Worm (Caenorhabditis elegans): Measurements from ENCODE around the gene fbxa-24.

Gene fbxa-24

ce11 chrII:3795323-3795722 lies 21.0 kb upstream of the fbxa-24 start, which contains the start of gene Y8A9A.2:
Y8A9A.2 (plus strand) TSS chrII:3795623.
- TF ChIP-seq hmg-4 (GFP tag; optimal IDR thresholded peaks at IDR 0.05) (no peak), F13C5.2 (tag; optimal IDR thresholded peaks at IDR 0.05) (no peak), flt-1 (GFP tag; IDR thresholded peaks at IDR 0.05) (no peak), tbx-11 (GFP tag; IDR thresholded peaks at IDR 0.05) (no peak), hmbx-1 (tag; optimal IDR thresholded peaks at IDR 0.05) (no peak), B0310.2 (tag; optimal IDR thresholded peaks at IDR 0.05) (no peak), pes-1 (GFP tag; IDR thresholded peaks at IDR 0.05) (no peak), tra-4 (tag; optimal IDR thresholded peaks at IDR 0.05) (no peak), scrt-1 (GFP tag; IDR thresholded peaks at IDR 0.05) (no peak), hnd-1 (tag; optimal IDR thresholded peaks at IDR 0.05) (no peak), tbx-37 (GFP tag; conservative IDR thresholded peaks at IDR 0.05) (no peak), ceh-36 (tag; optimal IDR thresholded peaks at IDR 0.05) (no peak), aly-1 (tag; optimal IDR thresholded peaks at IDR 0.05) (no peak), ama-1 (optimal IDR thresholded peaks at IDR 0.05) (no peak), ets-7 (tag; optimal IDR thresholded peaks at IDR 0.05) (no peak), sea-1 (GFP tag; conservative IDR thresholded peaks at IDR 0.05) (no peak)

- no peak for TF ChIP-seq hnd-1 (tag; optimal IDR thresholded peaks at IDR 0.05)
- TF ChIP-seq scrt-1 (GFP tag; IDR thresholded peaks at IDR 0.05), result no peak
- TF ChIP-seq ceh-36 (tag; optimal IDR thresholded peaks at IDR 0.05), result no peak
Measured at ce11 chrII:3803219-3803618, 13.1 kb upstream of the fbxa-24 start, which contains the start of gene ins-32. ins-32 (minus strand) TSS chrII:3803319.

- TF ChIP-seq ets-7 (tag; optimal IDR thresholded peaks at IDR 0.05) (no peak), hnd-1 (tag; optimal IDR thresholded peaks at IDR 0.05) (no peak), tra-4 (tag; optimal IDR thresholded peaks at IDR 0.05) (no peak), ceh-36 (tag; optimal IDR thresholded peaks at IDR 0.05) (no peak), F13C5.2 (tag; optimal IDR thresholded peaks at IDR 0.05) (no peak), flt-1 (GFP tag; IDR thresholded peaks at IDR 0.05) (no peak), hmg-4 (GFP tag; optimal IDR thresholded peaks at IDR 0.05) (no peak), tbx-11 (GFP tag; IDR thresholded peaks at IDR 0.05) (no peak), B0310.2 (tag; optimal IDR thresholded peaks at IDR 0.05) (no peak), tbx-37 (GFP tag; conservative IDR thresholded peaks at IDR 0.05) (no peak), pes-1 (GFP tag; IDR thresholded peaks at IDR 0.05) (no peak), hmbx-1 (tag; optimal IDR thresholded peaks at IDR 0.05) (no peak), scrt-1 (GFP tag; IDR thresholded peaks at IDR 0.05) (no peak), aly-1 (tag; optimal IDR thresholded peaks at IDR 0.05) (no peak), ama-1 (optimal IDR thresholded peaks at IDR 0.05) (no peak), ceh-13 (GFP tag; optimal IDR thresholded peaks at IDR 0.05) (no peak), sea-1 (GFP tag; conservative IDR thresholded peaks at IDR 0.05) (no peak)
Measured at ce11 chrII:3805518-3805917, 10.8 kb upstream of the fbxa-24 start.

- TF ChIP-seq flt-1 (GFP tag; IDR thresholded peaks at IDR 0.05) (no peak), pes-1 (GFP tag; IDR thresholded peaks at IDR 0.05) (no peak)
Measured at ce11 chrII:3806964-3807363, 9.4 kb upstream of the fbxa-24 start, which contains the start of gene F54D10.4. F54D10.4 (minus strand) TSS chrII:3807064.

- no peak for TF ChIP-seq scrt-1 (GFP tag; IDR thresholded peaks at IDR 0.05)
- TF ChIP-seq hmbx-1 (tag; optimal IDR thresholded peaks at IDR 0.05), result no peak
- no peak for TF ChIP-seq ets-7 (tag; optimal IDR thresholded peaks at IDR 0.05)
- TF ChIP-seq hnd-1 (tag; optimal IDR thresholded peaks at IDR 0.05), result no peak
- TF ChIP-seq tbx-11 (GFP tag; IDR thresholded peaks at IDR 0.05), result no peak
- no peak for TF ChIP-seq aly-1 (tag; optimal IDR thresholded peaks at IDR 0.05)
- no peak for TF ChIP-seq ceh-36 (tag; optimal IDR thresholded peaks at IDR 0.05)
- no peak for TF ChIP-seq tra-4 (tag; optimal IDR thresholded peaks at IDR 0.05)
- no peak for TF ChIP-seq sea-1 (GFP tag; conservative IDR thresholded peaks at IDR 0.05)
- no peak for TF ChIP-seq hmg-4 (GFP tag; optimal IDR thresholded peaks at IDR 0.05)
- TF ChIP-seq flt-1 (GFP tag; IDR thresholded peaks at IDR 0.05), result peak; percentile 14; the same call in 1 of the 2 replicates
- no peak for TF ChIP-seq ceh-13 (GFP tag; optimal IDR thresholded peaks at IDR 0.05)
- peak; percentile 29; the same call in 1 of the 2 replicates for TF ChIP-seq pes-1 (GFP tag; IDR thresholded peaks at IDR 0.05)
- no peak for TF ChIP-seq tbx-37 (GFP tag; conservative IDR thresholded peaks at IDR 0.05)
- peak; percentile 45 for TF ChIP-seq F13C5.2 (tag; optimal IDR thresholded peaks at IDR 0.05)
- TF ChIP-seq B0310.2 (tag; optimal IDR thresholded peaks at IDR 0.05), result no peak
- TF ChIP-seq ama-1 (optimal IDR thresholded peaks at IDR 0.05), result no peak
Measured at ce11 chrII:3808104-3808503, 8.2 kb upstream of the fbxa-24 start, which contains the start of gene F54D10.5. F54D10.5 (minus strand) TSS chrII:3808177.

- TF ChIP-seq flt-1 (GFP tag; IDR thresholded peaks at IDR 0.05), result no peak
- no peak for TF ChIP-seq ama-1 (optimal IDR thresholded peaks at IDR 0.05)
- TF ChIP-seq ceh-36 (tag; optimal IDR thresholded peaks at IDR 0.05), result no peak
- TF ChIP-seq tra-4 (tag; optimal IDR thresholded peaks at IDR 0.05), result no peak
- no peak for TF ChIP-seq pes-1 (GFP tag; IDR thresholded peaks at IDR 0.05)
- TF ChIP-seq ets-7 (tag; optimal IDR thresholded peaks at IDR 0.05), result no peak
- TF ChIP-seq hnd-1 (tag; optimal IDR thresholded peaks at IDR 0.05), result no peak
- TF ChIP-seq ceh-13 (GFP tag; optimal IDR thresholded peaks at IDR 0.05), result no peak
- no peak for TF ChIP-seq sea-1 (GFP tag; conservative IDR thresholded peaks at IDR 0.05)
- TF ChIP-seq tbx-11 (GFP tag; IDR thresholded peaks at IDR 0.05), result no peak
- no peak for TF ChIP-seq hmg-4 (GFP tag; optimal IDR thresholded peaks at IDR 0.05)
- TF ChIP-seq F13C5.2 (tag; optimal IDR thresholded peaks at IDR 0.05), result no peak
- TF ChIP-seq hmbx-1 (tag; optimal IDR thresholded peaks at IDR 0.05), result no peak
- no peak for TF ChIP-seq B0310.2 (tag; optimal IDR thresholded peaks at IDR 0.05)
- TF ChIP-seq scrt-1 (GFP tag; IDR thresholded peaks at IDR 0.05), result no peak
Measured at ce11 chrII:3808643-3809042, 7.7 kb upstream of the fbxa-24 start.

ce11 chrII:3810550-3810949 lies 5.8 kb upstream of the fbxa-24 start:
- no peak for TF ChIP-seq ets-7 (tag; optimal IDR thresholded peaks at IDR 0.05)
- TF ChIP-seq ama-1 (optimal IDR thresholded peaks at IDR 0.05), result no peak
- no peak for TF ChIP-seq aly-1 (tag; optimal IDR thresholded peaks at IDR 0.05)
- TF ChIP-seq hnd-1 (tag; optimal IDR thresholded peaks at IDR 0.05), result no peak
- TF ChIP-seq hmg-4 (GFP tag; optimal IDR thresholded peaks at IDR 0.05), result no peak
- no peak for TF ChIP-seq tbx-11 (GFP tag; IDR thresholded peaks at IDR 0.05)
- TF ChIP-seq ceh-13 (GFP tag; optimal IDR thresholded peaks at IDR 0.05), result no peak
- TF ChIP-seq F13C5.2 (tag; optimal IDR thresholded peaks at IDR 0.05), result no peak
- no peak for TF ChIP-seq ceh-36 (tag; optimal IDR thresholded peaks at IDR 0.05)
- no peak for TF ChIP-seq tra-4 (tag; optimal IDR thresholded peaks at IDR 0.05)
- no peak for TF ChIP-seq hmbx-1 (tag; optimal IDR thresholded peaks at IDR 0.05)
- no peak for TF ChIP-seq sea-1 (GFP tag; conservative IDR thresholded peaks at IDR 0.05)
- TF ChIP-seq flt-1 (GFP tag; IDR thresholded peaks at IDR 0.05), result no peak
- TF ChIP-seq B0310.2 (tag; optimal IDR thresholded peaks at IDR 0.05), result no peak
- TF ChIP-seq pes-1 (GFP tag; IDR thresholded peaks at IDR 0.05), result no peak
- TF ChIP-seq tbx-37 (GFP tag; conservative IDR thresholded peaks at IDR 0.05), result no peak
- no peak for TF ChIP-seq scrt-1 (GFP tag; IDR thresholded peaks at IDR 0.05)

Measured in whole organism, early embryonic.